Fruit fly (Drosophila melanogaster): ENCODE data around the gene CG7011.

Gene CG7011

dm6 chr3L:15208695-15209450 is 45.4 kb upstream of the CG7011 start (continued):
- TF ChIP-seq eg (GFP tag; IDR thresholded peaks at IDR 0.05) (no peak), Lpt (GFP tag; optimal IDR thresholded peaks at IDR 0.05) (no peak), CG6163 (GFP tag; IDR thresholded peaks at IDR 0.05) (peak; percentile 38; the same call in 1 of the 3 replicates), CG6808 (GFP tag; optimal IDR thresholded peaks at IDR 0.05) (peak; percentile 70), Eip93F (GFP tag; optimal IDR thresholded peaks at IDR 0.05) (no peak), CG6276 (GFP tag; optimal IDR thresholded peaks at IDR 0.05) (no peak), Sox15 (GFP tag; optimal IDR thresholded peaks at IDR 0.05) (peak; percentile 45), dsx (GFP tag; optimal IDR thresholded peaks at IDR 0.05; ENCODE audit: poor library complexity, severe bottlenecking) (peak; percentile 54), pdm3 (GFP tag; optimal IDR thresholded peaks at IDR 0.05) (peak; percentile 9), CG16779 (tag; optimal IDR thresholded peaks at IDR 0.05) (peak; percentile 24), CG10631 (GFP tag; optimal IDR thresholded peaks at IDR 0.05) (peak; percentile 52), net (GFP tag; optimal IDR thresholded peaks at IDR 0.05) (peak; percentile 35)

- no peak for TF ChIP-seq Met (GFP tag; optimal IDR thresholded peaks at IDR 0.05)
- no peak for TF ChIP-seq CG8119 (GFP tag; IDR thresholded peaks at IDR 0.05)
- no peak for TF ChIP-seq dsx (GFP tag; optimal IDR thresholded peaks at IDR 0.05; ENCODE audit: poor library complexity, severe bottlenecking)
- TF ChIP-seq fkh (GFP tag; optimal IDR thresholded peaks at IDR 0.05), result no peak
- no peak for TF ChIP-seq eg (GFP tag; IDR thresholded peaks at IDR 0.05)
- TF ChIP-seq CG34406 (GFP tag; optimal IDR thresholded peaks at IDR 0.05), result no peak
- TF ChIP-seq svp (GFP tag), result peak; percentile 15
These were observed 44.1 kb upstream of the CG7011 start, which contains the start of gene Prx1 for dm6 chr3L:15207544-15207943. Gene Prx1 (plus strand): TSS chr3L:15207844.

dm6 chr3L:15206058-15206457 is 42.6 kb upstream of the CG7011 start:
- TF ChIP-seq acj6 (GFP tag; optimal IDR thresholded peaks at IDR 0.05), result peak; percentile 6
- peak in 1 of 2 experiments; percentile 22 for TF ChIP-seq salr (GFP tag; optimal IDR thresholded peaks at IDR 0.05)
- TF ChIP-seq CG10631 (GFP tag; optimal IDR thresholded peaks at IDR 0.05), result peak; percentile 23
- no peak for TF ChIP-seq CG6276 (GFP tag; optimal IDR thresholded peaks at IDR 0.05)
- peak; percentile 58 for TF ChIP-seq esn (GFP tag; optimal IDR thresholded peaks at IDR 0.05)
- peak; percentile 33 for TF ChIP-seq CG32006 (GFP tag; optimal IDR thresholded peaks at IDR 0.05)
- TF ChIP-seq Eip78C (GFP tag), result peak; percentile 78
- TF ChIP-seq CG8632 (GFP tag; optimal IDR thresholded peaks at IDR 0.05), result no peak

DNA sequence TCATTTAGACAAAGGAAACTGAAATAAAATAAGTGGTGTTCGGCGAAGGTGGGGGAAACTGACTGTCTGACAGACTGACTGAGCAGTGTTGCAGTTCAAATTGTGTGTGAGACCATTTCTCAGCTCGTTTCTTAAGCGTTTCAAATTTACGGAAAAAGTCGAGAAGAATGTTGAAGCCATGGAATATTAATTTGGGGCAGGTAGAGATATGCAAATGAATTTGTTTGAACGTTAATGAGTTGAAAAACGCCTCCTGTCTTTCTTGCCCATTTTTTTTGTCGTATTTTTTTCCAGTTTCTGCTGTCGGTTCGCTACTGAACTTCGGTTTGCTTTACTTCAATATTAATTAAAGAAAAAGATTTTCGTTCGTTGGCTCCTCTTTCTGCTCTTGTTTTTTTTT is 40.2 kb upstream of the CG7011 start:
- no peak for TF ChIP-seq Hr39 (GFP tag; optimal IDR thresholded peaks at IDR 0.05)
- TF ChIP-seq salr (GFP tag; optimal IDR thresholded peaks at IDR 0.05), result no peak
- TF ChIP-seq net (GFP tag; optimal IDR thresholded peaks at IDR 0.05), result no peak
- no peak for TF ChIP-seq pdm3 (GFP tag; optimal IDR thresholded peaks at IDR 0.05)
- no peak for TF ChIP-seq CG10631 (GFP tag; optimal IDR thresholded peaks at IDR 0.05)
- TF ChIP-seq OdsH (GFP tag; optimal IDR thresholded peaks at IDR 0.05), result no peak
- no peak for TF ChIP-seq Met (GFP tag; optimal IDR thresholded peaks at IDR 0.05)
- TF ChIP-seq Hr4 (GFP tag; optimal IDR thresholded peaks at IDR 0.05), result no peak
- TF ChIP-seq lz (GFP tag; optimal IDR thresholded peaks at IDR 0.05), result no peak
- TF ChIP-seq topi (GFP tag; optimal IDR thresholded peaks at IDR 0.05), result no peak
- TF ChIP-seq ss (GFP tag; optimal IDR thresholded peaks at IDR 0.05), result no peak
- TF ChIP-seq Sox15 (GFP tag; optimal IDR thresholded peaks at IDR 0.05), result no peak
- TF ChIP-seq esn (GFP tag; optimal IDR thresholded peaks at IDR 0.05), result no peak
- no peak for TF ChIP-seq acj6 (GFP tag; optimal IDR thresholded peaks at IDR 0.05)
- TF ChIP-seq vri (GFP tag; optimal IDR thresholded peaks at IDR 0.05), result no peak
- TF ChIP-seq CG3032 (tag; optimal IDR thresholded peaks at IDR 0.05), result no peak

DNA sequence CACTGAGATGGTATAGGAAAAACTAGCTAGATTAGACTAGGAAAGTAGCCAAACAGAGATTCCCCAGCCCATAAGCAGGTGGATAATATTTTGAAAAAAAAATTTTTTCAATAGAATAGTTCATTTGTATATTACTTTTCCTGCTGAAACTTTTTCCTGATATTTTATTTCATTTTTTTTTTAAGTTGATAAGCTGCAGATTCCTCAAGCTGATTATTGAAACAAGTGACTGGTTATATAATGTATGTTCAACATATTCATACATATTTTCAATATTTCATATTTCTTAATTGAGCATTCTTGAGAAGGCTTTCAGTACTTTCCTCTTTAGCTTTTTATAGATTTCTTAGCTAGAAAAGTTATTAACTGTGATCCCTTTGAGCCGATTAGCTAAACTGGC is 39.7 kb upstream of the CG7011 start:
- TF ChIP-seq Eip78C (GFP tag), result peak; percentile 54
- TF ChIP-seq CG7368 (GFP tag; optimal IDR thresholded peaks at IDR 0.05), result no peak
- no peak for TF ChIP-seq CG3919 (GFP tag; optimal IDR thresholded peaks at IDR 0.05)
- TF ChIP-seq svp (GFP tag), result peak; percentile 11
- TF ChIP-seq CG15336 (GFP tag; IDR thresholded peaks at IDR 0.05), result no peak
- TF ChIP-seq cyc (GFP tag; optimal IDR thresholded peaks at IDR 0.05), result no peak
- no peak for TF ChIP-seq CG31627 (GFP tag; optimal IDR thresholded peaks at IDR 0.05)
- TF ChIP-seq Gug (GFP tag; IDR thresholded peaks at IDR 0.05), result no peak
